Worm (Caenorhabditis elegans): Measurements from ENCODE around the gene sdhb-1.

DNA sequence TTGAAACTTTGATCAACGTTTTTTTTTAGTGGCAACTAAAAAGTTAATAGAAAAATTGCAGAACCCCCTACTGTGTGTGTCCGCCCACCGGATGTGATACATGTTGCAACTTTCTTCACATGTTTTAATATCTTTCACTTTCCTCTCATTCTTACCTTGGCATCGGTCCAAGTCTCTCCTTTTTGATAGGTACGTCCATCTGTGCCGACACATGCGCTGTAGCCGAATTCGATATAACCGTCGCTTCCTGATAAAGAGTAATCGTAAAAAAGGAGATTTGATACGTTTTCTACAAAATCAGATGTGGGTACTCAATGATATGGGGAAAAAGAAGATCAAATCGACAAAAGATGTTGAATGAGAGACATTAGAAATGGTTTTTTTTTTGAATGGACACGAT, 7.4 kb downstream of the sdhb-1 start:
- TF ChIP-seq W03F9.2 (tag; optimal IDR thresholded peaks at IDR 0.05) (no peak), dao-5 (tag; optimal IDR thresholded peaks at IDR 0.05) (no peak), him-1 (tag; optimal IDR thresholded peaks at IDR 0.05) (no peak)
